Fruit fly (Drosophila melanogaster) whole organism, adult: Measurements from ENCODE around the gene Cals.

Experiments
- Crg-1 ChIP-seq: fragments of 200-800 bp; sonication (Bioruptor generic); optimal IDR thresholded peaks from 2 replicates; lab custom pipeline; 2016; ENCODE audit warnings: missing biosample characterization, missing genetic modification characterization
- Mnt ChIP-seq: fragments of 200-800 bp; sonication (Bioruptor generic); optimal IDR thresholded peaks from 2 replicates; lab custom pipeline; 2016; ENCODE audit warnings: missing biosample characterization, mild to moderate bottlenecking, missing genetic modification characterization
- cic ChIP-seq: fragments of 200-800 bp; sonication (Bioruptor generic); optimal IDR thresholded peaks from 2 replicates; lab custom pipeline; 2017; ENCODE audit warnings: missing biosample characterization, mild to moderate bottlenecking, missing genetic modification characterization, moderate library complexity
- cnc ChIP-seq, 2 experiments: fragments of >200 bp; optimal IDR thresholded peaks; 2 replicates each; lab custom pipeline; 2017
- kay ChIP-seq: fragments of 200-800 bp; sonication (Bioruptor generic); peaks from one replicate; lab custom pipeline; 2016; ENCODE audit warnings: missing biosample characterization, missing genetic modification characterization, borderline replicate concordance

- TF ChIP-seq Crg-1 (GFP tag; lab: Kevin White, UChicago): peak; percentile 9
- TF ChIP-seq kay (GFP tag; lab: Kevin White, UChicago): peak; percentile 68
- no peak for TF ChIP-seq cnc (optimal IDR thresholded peaks at IDR 0.05; lab: Kevin White, UChicago)
- TF ChIP-seq cic (GFP tag; lab: Kevin White, UChicago): no peak
- TF ChIP-seq Mnt (GFP tag; lab: Kevin White, UChicago): no peak
Measured at dm6 chr4:1112867-1113769, 10.0 kb downstream of the Cals start.
